Worm (Caenorhabditis elegans) whole organism, L4 larva: Measurements from ENCODE around the gene Y97E10AR.3.

Experiments
- F10B5.3 ChIP-seq: sonication (generic microtip); optimal IDR thresholded peaks from 2 replicates; lab custom pipeline; 2016; ENCODE audit warnings: mild to moderate bottlenecking, missing genetic modification characterization, missing compliant biosample characterization
- F26F4.8 ChIP-seq: fragments of 200-800 bp; sonication (Bioruptor generic); conservative IDR thresholded peaks from 2 replicates; pipeline ENCODE4 v1.3.6; 2022; ENCODE audit warnings: missing genetic modification characterization, missing compliant biosample characterization
- T20F7.1 ChIP-seq: fragments of 200-800 bp; sonication (Bioruptor generic); optimal IDR thresholded peaks from 2 replicates; lab custom pipeline; 2018; ENCODE audit warnings: mild to moderate bottlenecking, missing genetic modification characterization, missing compliant biosample characterization
- T26A8.4 ChIP-seq: fragments of 200-800 bp; sonication (Bioruptor generic); IDR thresholded peaks from 2 replicates; pipeline ENCODE4 v1.3.6; 2022; ENCODE audit warnings: missing genetic modification characterization, missing compliant biosample characterization
- Y105C5A.15 ChIP-seq: fragments of 200-800 bp; sonication (Bioruptor generic); IDR thresholded peaks from 2 replicates; pipeline ENCODE4 v1.3.6; 2022; ENCODE audit warnings: missing genetic modification characterization, missing compliant biosample characterization
- Y75B8A.6 ChIP-seq: fragments of 200-800 bp; sonication (Bioruptor generic); IDR thresholded peaks from 2 replicates; pipeline ENCODE4 v1.3.6; 2022; ENCODE audit warnings: missing genetic modification reagents, missing genetic modification characterization, missing compliant biosample characterization
- ZK337.2 ChIP-seq: fragments of 200-800 bp; sonication (Bioruptor generic); IDR thresholded peaks from 2 replicates; pipeline ENCODE4 v1.3.6; 2022; ENCODE audit warnings: missing genetic modification reagents, missing genetic modification characterization, missing compliant biosample characterization
- ama-1 ChIP-seq: fragments of 150-350 bp; optimal IDR thresholded peaks from 2 replicates; lab custom pipeline; 2014; ENCODE audit warnings: inconsistent platforms, mixed read lengths
- ceh-28 ChIP-seq: fragments of 150-350 bp; optimal IDR thresholded peaks from 2 replicates; lab custom pipeline; 2014; ENCODE audit warnings: missing biosample characterization, missing genetic modification reagents, missing genetic modification characterization
- ceh-44 ChIP-seq: fragments of 200-800 bp; sonication (Bioruptor generic); IDR thresholded peaks from 2 replicates; pipeline ENCODE4 v1.3.6; 2022; ENCODE audit warnings: missing genetic modification reagents, missing genetic modification characterization, missing compliant biosample characterization
- cey-2 ChIP-seq: sonication (generic microtip); optimal IDR thresholded peaks from 3 replicates; lab custom pipeline; 2017; ENCODE audit warnings: missing genetic modification characterization, mild to moderate bottlenecking, missing compliant biosample characterization, antibody characterized with exemption, borderline replicate concordance; ENCODE audit not compliant: insufficient read depth
- ctbp-1 ChIP-seq: fragments of 200-800 bp; sonication (Bioruptor generic); IDR thresholded peaks from 2 replicates; pipeline ENCODE4 v1.3.6; 2022; ENCODE audit warnings: missing genetic modification reagents, missing genetic modification characterization, missing compliant biosample characterization
- daf-12 ChIP-seq: fragments of 150-350 bp; optimal IDR thresholded peaks from 2 replicates; lab custom pipeline; 2014; ENCODE audit warnings: missing biosample characterization, missing genetic modification reagents, missing genetic modification characterization
- daf-16 ChIP-seq, 3 experiments: sonication (generic microtip); optimal IDR thresholded peaks; 2 replicates each; lab custom pipeline; 2016 to 2017; ENCODE audit warnings: missing genetic modification characterization in 3 of 3, missing genetic modification reagents in 3 of 3, mild to moderate bottlenecking in 2 of 3, missing compliant biosample characterization in 2 of 3, missing biosample characterization in 1 of 3, moderate library complexity in 1 of 3
- daf-19 ChIP-seq: fragments of 200-800 bp; sonication (Bioruptor generic); conservative IDR thresholded peaks from 2 replicates; pipeline ENCODE4 v1.3.6; 2022; ENCODE audit warnings: missing genetic modification characterization, missing compliant biosample characterization
- daf-8 ChIP-seq: fragments of 200-800 bp; sonication (Bioruptor generic); IDR thresholded peaks from 2 replicates; pipeline ENCODE4 v1.3.6; 2022; ENCODE audit warnings: missing genetic modification characterization, missing compliant biosample characterization
- dmd-6 ChIP-seq: fragments of 200-800 bp; sonication (Bioruptor generic); IDR thresholded peaks from 2 replicates; pipeline ENCODE4 v1.3.6; 2022; ENCODE audit warnings: missing genetic modification reagents, missing genetic modification characterization, missing compliant biosample characterization
- duxl-1 ChIP-seq: sonication (generic microtip); optimal IDR thresholded peaks from 2 replicates; lab custom pipeline; 2016; ENCODE audit warnings: mild to moderate bottlenecking, missing genetic modification characterization, moderate library complexity, missing compliant biosample characterization; ENCODE audit not compliant: poor library complexity
- dve-1 ChIP-seq: sonication (generic microtip); optimal IDR thresholded peaks from 2 replicates; lab custom pipeline; 2017; ENCODE audit warnings: antibody characterized with exemption, mild to moderate bottlenecking, missing genetic modification characterization, missing compliant biosample characterization; ENCODE audit not compliant: insufficient read depth
- egl-27 ChIP-seq: sonication (generic microtip); optimal IDR thresholded peaks from 3 replicates; lab custom pipeline; 2017; ENCODE audit warnings: missing biosample characterization, missing genetic modification reagents, missing genetic modification characterization
- egl-43 ChIP-seq: fragments of 200-800 bp; sonication (Bioruptor generic); IDR thresholded peaks from 2 replicates; pipeline ENCODE4 v1.3.6; 2022; ENCODE audit warnings: missing genetic modification reagents, missing genetic modification characterization, missing compliant biosample characterization
- fkh-10 ChIP-seq: fragments of 150-350 bp; optimal IDR thresholded peaks from 2 replicates; lab custom pipeline; 2014; ENCODE audit warnings: missing biosample characterization, missing genetic modification reagents, missing genetic modification characterization
- hlh-11 ChIP-seq: fragments of 200-800 bp; sonication (Bioruptor generic); optimal IDR thresholded peaks from 2 replicates; lab custom pipeline; 2018; ENCODE audit warnings: mild to moderate bottlenecking, missing genetic modification characterization, missing compliant biosample characterization
- hlh-30 ChIP-seq: sonication (generic microtip); optimal IDR thresholded peaks from 2 replicates; lab custom pipeline; 2017; ENCODE audit warnings: antibody characterized with exemption, mild to moderate bottlenecking, missing genetic modification characterization, missing compliant biosample characterization; ENCODE audit not compliant: insufficient read depth
- lin-1 ChIP-seq: fragments of 200-800 bp; sonication (Bioruptor generic); IDR thresholded peaks from 2 replicates; pipeline ENCODE4 v1.3.6; 2022; ENCODE audit warnings: missing genetic modification reagents, missing genetic modification characterization, missing compliant biosample characterization
- lin-38 ChIP-seq: fragments of 200-800 bp; sonication (Bioruptor generic); IDR thresholded peaks from 2 replicates; pipeline ENCODE4 v1.3.6; 2022; ENCODE audit warnings: missing genetic modification reagents, missing genetic modification characterization, missing compliant biosample characterization
- lin-39 ChIP-seq: fragments of 150-350 bp; optimal IDR thresholded peaks from 2 replicates; lab custom pipeline; 2014; ENCODE audit warnings: missing biosample characterization, missing genetic modification reagents, missing genetic modification characterization
- lir-3 ChIP-seq: sonication (generic microtip); optimal IDR thresholded peaks from 2 replicates; lab custom pipeline; 2016; ENCODE audit warnings: mild to moderate bottlenecking, missing genetic modification characterization, missing compliant biosample characterization
- lsy-2 ChIP-seq, 2 experiments: fragments of 150-350 bp in 1 of 2; sonication (generic microtip) in 1 of 2; optimal IDR thresholded peaks; 2 replicates each; lab custom pipeline; 2014 to 2017; ENCODE audit warnings: missing biosample characterization in 2 of 2, missing genetic modification characterization in 2 of 2
- madf-5 ChIP-seq, 2 experiments: fragments of 200-800 bp; sonication (Bioruptor generic); IDR thresholded peaks; 2 replicates each; pipeline ENCODE4 v1.3.6; 2022; ENCODE audit warnings: missing compliant biosample characterization in 2 of 2, missing genetic modification characterization in 2 of 2
- mes-2 ChIP-seq: sonication (generic microtip); optimal IDR thresholded peaks from 2 replicates; lab custom pipeline; 2016; ENCODE audit warnings: missing genotype, mild to moderate bottlenecking, missing genetic modification characterization, missing compliant biosample characterization; ENCODE audit not compliant: poor library complexity, severe bottlenecking
- mxl-3 ChIP-seq: fragments of 200-800 bp; sonication (Bioruptor generic); optimal IDR thresholded peaks from 2 replicates; lab custom pipeline; 2018; ENCODE audit warnings: mild to moderate bottlenecking, missing genetic modification characterization, missing compliant biosample characterization
- nhr-111 ChIP-seq: fragments of 200-800 bp; sonication (Bioruptor generic); optimal IDR thresholded peaks from 2 replicates; lab custom pipeline; 2018; ENCODE audit warnings: mild to moderate bottlenecking, missing genetic modification characterization, missing compliant biosample characterization
- nhr-28 ChIP-seq: fragments of 150-350 bp; optimal IDR thresholded peaks from 2 replicates; lab custom pipeline; 2014; ENCODE audit warnings: missing biosample characterization, missing genetic modification characterization
- pha-4 ChIP-seq, 2 experiments: fragments of 150-350 bp in 1 of 2; fragments of 200-800 bp in 1 of 2; sonication (Bioruptor generic) in 1 of 2; IDR thresholded peaks in 1 of 2; optimal IDR thresholded peaks in 1 of 2; 2 replicates each; pipeline versions ENCODE4 v1.3.6 to Lab custom; 2014 to 2022; ENCODE audit warnings: missing genetic modification characterization in 2 of 2, missing genetic modification reagents in 2 of 2, missing biosample characterization in 1 of 2, missing compliant biosample characterization in 1 of 2
- php-3 ChIP-seq: fragments of 200-800 bp; sonication (Bioruptor generic); IDR thresholded peaks from 2 replicates; pipeline ENCODE4 v1.3.6; 2022; ENCODE audit warnings: missing genetic modification reagents, missing genetic modification characterization, missing compliant biosample characterization
- pqm-1 ChIP-seq: sonication (generic microtip); optimal IDR thresholded peaks from 2 replicates; lab custom pipeline; 2017; ENCODE audit warnings: missing biosample characterization, missing genetic modification characterization
- rbr-2 ChIP-seq: sonication (generic microtip); optimal IDR thresholded peaks from 2 replicates; lab custom pipeline; 2016; ENCODE audit warnings: missing genotype, missing genetic modification characterization, missing compliant biosample characterization
- skn-1 ChIP-seq: fragments of 150-350 bp; optimal IDR thresholded peaks from 2 replicates; lab custom pipeline; 2014; ENCODE audit warnings: missing biosample characterization, missing genetic modification characterization
- snpc-4 ChIP-seq: fragments of 150-350 bp; optimal IDR thresholded peaks from 2 replicates; lab custom pipeline; 2014; ENCODE audit warnings: missing biosample characterization, missing genetic modification characterization
- tag-97 ChIP-seq: fragments of 200-800 bp; sonication (Bioruptor generic); IDR thresholded peaks from 2 replicates; pipeline ENCODE4 v1.3.6; 2022; ENCODE audit warnings: missing genetic modification characterization, missing compliant biosample characterization
- tra-1 ChIP-seq: fragments of 200-800 bp; sonication (Bioruptor generic); IDR thresholded peaks from 2 replicates; pipeline ENCODE4 v1.3.6; 2022; ENCODE audit warnings: missing genetic modification reagents, missing genetic modification characterization, missing compliant biosample characterization
- zag-1 ChIP-seq: fragments of 150-350 bp; optimal IDR thresholded peaks from 2 replicates; lab custom pipeline; 2014; ENCODE audit warnings: missing biosample characterization, missing genetic modification characterization

The Y97E10AR.3 gene

ce11 chrV:8022040-8022439 is 14.7 kb upstream of the Y97E10AR.3 start, which contains the start of gene ech-3:
ech-3 (plus strand) TSS chrV:8022217.
- TF ChIP-seq lin-38 (GFP tag; lab: Robert Waterston, UW) = no peak
- TF ChIP-seq rbr-2 = no peak
- no peak for TF ChIP-seq skn-1 (tag; lab: Kevin White, UChicago)
- no peak for TF ChIP-seq lin-1 (GFP tag; lab: Robert Waterston, UW)
- peak; percentile 25 for TF ChIP-seq pqm-1
- peak; percentile 33 for TF ChIP-seq dve-1 (tag; lab: Kevin White, UChicago)
- TF ChIP-seq daf-8 (GFP tag; lab: Robert Waterston, UW) = no peak
- no peak for TF ChIP-seq duxl-1 (tag; lab: Kevin White, UChicago)
- TF ChIP-seq cey-2 (tag; lab: Kevin White, UChicago) = no peak
- no peak for TF ChIP-seq lsy-2 (tag; optimal IDR thresholded peaks at IDR 0.05; lab: Kevin White, UChicago)
- TF ChIP-seq Y75B8A.6 (GFP tag; lab: Robert Waterston, UW) = no peak
- TF ChIP-seq ceh-28 (tag; lab: Kevin White, UChicago) = no peak
- TF ChIP-seq madf-5 (GFP tag; IDR thresholded peaks at IDR 0.05; lab: Robert Waterston, UW) = no peak
- TF ChIP-seq pha-4 (GFP tag; IDR thresholded peaks at IDR 0.05; lab: Robert Waterston, UW) = no peak
- TF ChIP-seq pha-4 (tag; optimal IDR thresholded peaks at IDR 0.05; lab: Kevin White, UChicago) = no peak
- TF ChIP-seq nhr-111 = no peak
- peak; percentile 14 for TF ChIP-seq nhr-28 (tag; lab: Kevin White, UChicago)
- TF ChIP-seq ctbp-1 = no peak
- no peak for TF ChIP-seq daf-16 (GFP tag; optimal IDR thresholded peaks at IDR 0.05; lab: Kevin White, UChicago)
- TF ChIP-seq daf-16 (tag; optimal IDR thresholded peaks at IDR 0.05; lab: Kevin White, UChicago) = peak; percentile 59
- TF ChIP-seq tag-97 = no peak
- TF ChIP-seq Y105C5A.15 (GFP tag; lab: Robert Waterston, UW) = no peak
- no peak for TF ChIP-seq ama-1 (lab: Kevin White, UChicago)
- peak; percentile 15; the same call in 1 of the 2 replicates for TF ChIP-seq dmd-6 (GFP tag; lab: Robert Waterston, UW)

- TF ChIP-seq fkh-10 = no peak
- TF ChIP-seq duxl-1 (tag; lab: Kevin White, UChicago) = no peak
- TF ChIP-seq dve-1 (tag; lab: Kevin White, UChicago) = peak; percentile 1
- no peak for TF ChIP-seq T20F7.1 (GFP tag; lab: Kevin White, UChicago)
- no peak for TF ChIP-seq Y75B8A.6 (GFP tag; lab: Robert Waterston, UW)
- no peak for TF ChIP-seq daf-16 (GFP tag; optimal IDR thresholded peaks at IDR 0.05; lab: Kevin White, UChicago)
- TF ChIP-seq daf-16 (tag; optimal IDR thresholded peaks at IDR 0.05; lab: Kevin White, UChicago) = peak; percentile 20
- no peak for TF ChIP-seq snpc-4 (tag; lab: Kevin White, UChicago)
- no peak for TF ChIP-seq T26A8.4 (GFP tag; lab: Robert Waterston, UW)
- TF ChIP-seq dmd-6 (GFP tag; lab: Robert Waterston, UW) = peak; percentile 32; the same call in 1 of the 2 replicates
- no peak for TF ChIP-seq lir-3 (tag; lab: Kevin White, UChicago)
- no peak for TF ChIP-seq ZK337.2
- no peak for TF ChIP-seq tra-1 (GFP tag; lab: Robert Waterston, UW)
- TF ChIP-seq hlh-30 (tag; lab: Kevin White, UChicago) = no peak
- peak; percentile 45 for TF ChIP-seq nhr-28 (tag; lab: Kevin White, UChicago)
Observed at ce11 chrV:8019783-8020182, 12.5 kb upstream of the Y97E10AR.3 start.

- TF ChIP-seq ceh-44 (GFP tag; lab: Robert Waterston, UW) = no peak
- no peak for TF ChIP-seq Y105C5A.15 (GFP tag; lab: Robert Waterston, UW)
- TF ChIP-seq T20F7.1 (GFP tag; lab: Kevin White, UChicago) = no peak
- no peak for TF ChIP-seq lin-39 (tag; lab: Kevin White, UChicago)
- no peak for TF ChIP-seq egl-43 (GFP tag; lab: Robert Waterston, UW)
- TF ChIP-seq dve-1 (tag; lab: Kevin White, UChicago) = peak; percentile 36
- peak; percentile 54 for TF ChIP-seq dmd-6 (GFP tag; lab: Robert Waterston, UW)
- peak; percentile 10 for TF ChIP-seq mxl-3 (GFP tag; lab: Kevin White, UChicago)
- no peak for TF ChIP-seq T26A8.4 (GFP tag; lab: Robert Waterston, UW)
- peak; percentile 40 for TF ChIP-seq nhr-28 (tag; lab: Kevin White, UChicago)
- no peak for TF ChIP-seq F26F4.8 (GFP tag; lab: Robert Waterston, UW)
- TF ChIP-seq php-3 (GFP tag; lab: Robert Waterston, UW) = 0 out of 2 replicates have a peak, but pooled peaks have one; percentile 34
- peak; percentile 16 for TF ChIP-seq mes-2 (tag; lab: Kevin White, UChicago)
- TF ChIP-seq hlh-11 = peak; percentile 17
- TF ChIP-seq zag-1 (tag; lab: Kevin White, UChicago) = no peak
- TF ChIP-seq F10B5.3 (tag; lab: Kevin White, UChicago) = no peak
- peak; percentile 37 for TF ChIP-seq pqm-1
- no peak for TF ChIP-seq daf-19 (GFP tag; lab: Robert Waterston, UW)
- TF ChIP-seq egl-27 (tag; lab: Kevin White, UChicago) = no peak
- TF ChIP-seq daf-12 (tag; lab: Kevin White, UChicago) = no peak
- TF ChIP-seq daf-16 (GFP tag; optimal IDR thresholded peaks at IDR 0.05; lab: Kevin White, UChicago) = no peak
- TF ChIP-seq daf-16 (tag; optimal IDR thresholded peaks at IDR 0.05; lab: Kevin White, UChicago) = peak; percentile 5
Observed at ce11 chrV:8018919-8019318, 11.6 kb upstream of the Y97E10AR.3 start.
